Fruit fly (Drosophila melanogaster): ENCODE results near the gene Mal-B2.

Gene Mal-B2

DNA sequence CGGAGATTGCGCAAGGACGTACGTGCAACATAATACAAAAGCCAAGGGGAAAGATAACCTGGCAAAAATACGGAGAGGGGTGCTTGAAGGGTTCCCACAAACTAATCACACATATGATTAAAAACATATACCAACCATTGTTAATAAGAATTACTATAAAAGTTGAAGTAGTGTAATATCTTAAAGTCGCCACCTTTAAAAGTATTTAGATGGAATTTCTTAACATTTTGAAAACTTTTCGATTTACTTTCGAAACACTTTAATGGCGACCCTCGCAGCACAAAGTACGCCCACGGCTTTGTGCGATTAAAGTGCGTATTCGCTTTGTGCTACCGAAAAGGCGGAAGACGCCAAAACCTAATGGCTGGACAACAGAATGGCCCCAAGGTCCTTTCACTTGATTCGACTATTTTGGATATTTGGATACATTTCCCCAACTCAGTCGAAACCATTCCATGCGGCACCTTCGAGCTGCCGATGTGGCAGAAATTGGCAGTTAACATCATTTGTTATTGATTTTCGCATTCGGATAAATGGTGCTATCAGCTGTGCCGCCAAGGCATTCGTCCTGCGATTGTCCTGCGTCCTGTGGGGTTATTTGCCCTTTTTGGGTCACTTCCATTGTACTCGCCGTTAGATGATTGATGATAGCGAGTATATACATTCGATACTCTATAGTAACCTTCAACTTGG is 26.1 kb upstream of the Mal-B2 start:
- TF ChIP-seq Clk (GFP tag; optimal IDR thresholded peaks at IDR 0.05), result no peak
- no peak for TF ChIP-seq pad (GFP tag; optimal IDR thresholded peaks at IDR 0.05)
- no peak for TF ChIP-seq CG14711 (tag; optimal IDR thresholded peaks at IDR 0.05)
- no peak for TF ChIP-seq Crg-1 (GFP tag; optimal IDR thresholded peaks at IDR 0.05)
- no peak for TF ChIP-seq Hr96 (GFP tag; optimal IDR thresholded peaks at IDR 0.05)
- no peak for TF ChIP-seq bab1 (GFP tag; optimal IDR thresholded peaks at IDR 0.05)
- no peak for TF ChIP-seq ovo (GFP tag; optimal IDR thresholded peaks at IDR 0.05)
- TF ChIP-seq CG7045 (GFP tag; optimal IDR thresholded peaks at IDR 0.05), result no peak
- no peak for TF ChIP-seq CG33017 (tag; optimal IDR thresholded peaks at IDR 0.05)
- no peak for TF ChIP-seq cnc (optimal IDR thresholded peaks at IDR 0.05)
- no peak for TF ChIP-seq toe (GFP tag; optimal IDR thresholded peaks at IDR 0.05)
- TF ChIP-seq CG5204 (GFP tag; optimal IDR thresholded peaks at IDR 0.05), result no peak
- TF ChIP-seq CG12768 (GFP tag; optimal IDR thresholded peaks at IDR 0.05), result no peak
- TF ChIP-seq tj (GFP tag; optimal IDR thresholded peaks at IDR 0.05), result no peak
- TF ChIP-seq CG11617 (GFP tag; optimal IDR thresholded peaks at IDR 0.05), result no peak
- TF ChIP-seq CG7101 (tag; optimal IDR thresholded peaks at IDR 0.05), result no peak
- TF ChIP-seq cic (GFP tag; optimal IDR thresholded peaks at IDR 0.05), result no peak
- TF ChIP-seq kay (GFP tag; ENCODE audit: borderline replicate concordance), result no peak

dm6 chr2L:11829277-11829676 is 20.5 kb upstream of the Mal-B2 start, which contains the start of gene esc:
Gene esc, minus strand, starts transcription at chr2L:11829405.
- TF ChIP-seq CG1620 (GFP tag; optimal IDR thresholded peaks at IDR 0.05), result peak; percentile 41
- TF ChIP-seq kay (GFP tag; ENCODE audit: borderline replicate concordance), result no peak
- no peak for TF ChIP-seq CG7045 (GFP tag; optimal IDR thresholded peaks at IDR 0.05)
- TF ChIP-seq toe (GFP tag; optimal IDR thresholded peaks at IDR 0.05), result no peak
- no peak for TF ChIP-seq cnc (optimal IDR thresholded peaks at IDR 0.05)
- TF ChIP-seq Mnt (GFP tag; optimal IDR thresholded peaks at IDR 0.05), result peak; percentile 4
- peak; percentile 35 for TF ChIP-seq pad (GFP tag; optimal IDR thresholded peaks at IDR 0.05)
- no peak for TF ChIP-seq tj (GFP tag; optimal IDR thresholded peaks at IDR 0.05)
- TF ChIP-seq CG12768 (GFP tag; optimal IDR thresholded peaks at IDR 0.05), result no peak
- TF ChIP-seq CG33017 (tag; optimal IDR thresholded peaks at IDR 0.05), result no peak
- peak; percentile 39 for TF ChIP-seq ovo (GFP tag; optimal IDR thresholded peaks at IDR 0.05)
- TF ChIP-seq CG14711 (tag; optimal IDR thresholded peaks at IDR 0.05), result peak; percentile 13
- TF ChIP-seq Crg-1 (GFP tag; optimal IDR thresholded peaks at IDR 0.05), result peak; percentile 45
- TF ChIP-seq bab1 (GFP tag; optimal IDR thresholded peaks at IDR 0.05), result peak; percentile 50
- no peak for TF ChIP-seq Hr96 (GFP tag; optimal IDR thresholded peaks at IDR 0.05)
- TF ChIP-seq Clk (GFP tag; optimal IDR thresholded peaks at IDR 0.05), result no peak
- TF ChIP-seq cic (GFP tag; optimal IDR thresholded peaks at IDR 0.05), result no peak
- peak; percentile 20 for TF ChIP-seq CG7101 (tag; optimal IDR thresholded peaks at IDR 0.05)
- TF ChIP-seq CG5204 (GFP tag; optimal IDR thresholded peaks at IDR 0.05), result no peak
- no peak for TF ChIP-seq CG11617 (GFP tag; optimal IDR thresholded peaks at IDR 0.05)

DNA sequence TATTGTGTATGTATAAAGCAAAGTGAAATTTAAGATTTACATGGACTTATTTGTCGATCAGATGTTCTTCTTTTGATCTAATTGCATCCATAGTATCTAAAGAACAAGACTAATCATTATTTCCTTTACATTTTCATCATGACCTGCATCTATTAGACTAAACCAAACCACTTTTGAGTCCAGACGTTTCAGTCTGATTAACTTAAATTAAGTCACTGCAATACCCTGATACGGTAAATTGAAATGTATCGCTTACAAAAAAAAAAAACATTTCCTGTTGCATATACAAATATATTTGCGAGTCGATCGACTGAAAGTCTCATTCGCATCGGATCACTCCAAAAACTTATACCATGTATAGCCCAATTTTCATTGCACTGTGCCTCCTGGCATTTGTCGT is 16.0 kb upstream of the Mal-B2 start, which contains the start of gene CG45011:
Gene CG45011, plus strand, starts transcription at position 301 of the 400 bp plus-strand sequence.
- TF ChIP-seq CG5204 (GFP tag; optimal IDR thresholded peaks at IDR 0.05) (no peak), kay (GFP tag; ENCODE audit: borderline replicate concordance) (peak; percentile 18)

dm6 chr2L:11834308-11834707 is 15.4 kb upstream of the Mal-B2 start, which contains the start of gene CG45012:
Gene CG45012, plus strand, starts transcription at chr2L:11834608.
- TF ChIP-seq kay (GFP tag; ENCODE audit: borderline replicate concordance), result no peak
- TF ChIP-seq CG1620 (GFP tag; optimal IDR thresholded peaks at IDR 0.05), result no peak
- no peak for TF ChIP-seq CG33017 (tag; optimal IDR thresholded peaks at IDR 0.05)
- no peak for TF ChIP-seq pad (GFP tag; optimal IDR thresholded peaks at IDR 0.05)
- TF ChIP-seq CG12768 (GFP tag; optimal IDR thresholded peaks at IDR 0.05), result no peak
- TF ChIP-seq CG5204 (GFP tag; optimal IDR thresholded peaks at IDR 0.05), result no peak
- no peak for TF ChIP-seq Mnt (GFP tag; optimal IDR thresholded peaks at IDR 0.05)
- TF ChIP-seq Crg-1 (GFP tag; optimal IDR thresholded peaks at IDR 0.05), result no peak
- TF ChIP-seq toe (GFP tag; optimal IDR thresholded peaks at IDR 0.05), result no peak
- TF ChIP-seq tj (GFP tag; optimal IDR thresholded peaks at IDR 0.05), result no peak
- TF ChIP-seq ovo (GFP tag; optimal IDR thresholded peaks at IDR 0.05), result no peak
- no peak for TF ChIP-seq Clk (GFP tag; optimal IDR thresholded peaks at IDR 0.05)
- no peak for TF ChIP-seq CG7101 (tag; optimal IDR thresholded peaks at IDR 0.05)

DNA sequence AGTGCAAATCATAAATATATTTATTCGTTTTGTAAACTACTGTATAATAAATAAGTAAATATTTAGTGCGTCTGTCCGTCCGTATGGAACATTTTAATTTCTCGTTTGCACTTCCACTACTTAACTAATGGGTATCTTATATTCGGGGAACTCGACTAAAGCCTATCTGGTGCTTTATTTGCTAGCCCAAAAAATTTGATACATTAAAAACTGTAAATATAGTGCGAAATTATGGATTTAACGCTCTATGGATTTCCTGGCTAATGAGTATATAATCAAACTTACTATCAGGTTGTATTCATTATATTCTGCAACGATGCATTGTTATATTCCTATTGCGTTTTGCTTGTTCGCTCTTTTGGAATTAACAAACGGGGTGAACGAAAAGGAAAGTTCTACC is 12.8 kb upstream of the Mal-B2 start, which contains the start of gene Sfp33A4:
Gene Sfp33A4, plus strand, starts transcription at position 301 of the 400 bp plus-strand sequence.
- TF ChIP-seq CG12768 (GFP tag; optimal IDR thresholded peaks at IDR 0.05) (no peak), CG7101 (tag; optimal IDR thresholded peaks at IDR 0.05) (no peak), kay (GFP tag; ENCODE audit: borderline replicate concordance) (no peak)

dm6 chr2L:11837413-11837812 is 12.3 kb upstream of the Mal-B2 start, which contains the start of gene Sfp33A2:
Gene Sfp33A2, plus strand, starts transcription at chr2L:11837713.
- no peak for TF ChIP-seq Hr96 (GFP tag; optimal IDR thresholded peaks at IDR 0.05)

DNA sequence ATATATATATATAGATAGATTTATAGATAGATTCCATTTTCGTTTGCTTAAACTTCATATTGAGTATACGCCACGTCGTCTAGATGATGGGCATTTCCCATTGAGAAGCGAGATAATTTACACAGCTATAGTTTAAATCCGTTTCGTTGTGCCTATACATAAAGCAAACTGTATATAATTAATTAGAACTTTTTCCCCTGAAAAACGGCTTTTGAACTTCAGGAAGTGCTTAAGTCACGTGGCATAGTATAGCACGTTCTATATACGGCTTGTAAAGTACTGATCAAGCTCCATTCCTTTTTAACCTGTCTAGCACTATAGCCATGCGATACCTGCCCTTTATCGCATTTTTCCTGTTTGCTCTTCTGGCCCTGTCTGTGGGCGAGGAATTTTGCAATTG is 10.1 kb upstream of the Mal-B2 start, which contains the start of gene Sfp33A3:
Gene Sfp33A3, plus strand, starts transcription at position 301 of the 400 bp plus-strand sequence.
- TF ChIP-seq pad (GFP tag; optimal IDR thresholded peaks at IDR 0.05) (no peak), kay (GFP tag; ENCODE audit: borderline replicate concordance) (no peak), CG7045 (GFP tag; optimal IDR thresholded peaks at IDR 0.05) (no peak)

Measured in whole organism, adult.